Fruit fly (Drosophila melanogaster) whole organism, embryonic: Measurements from ENCODE around the gene CG5861.
A peak's percentile ranks its signal among the peaks of the same experiment; 100 is the strongest.

Experiments used
- Aef1 ChIP-seq: fragments of 200-800 bp; sonication (Bioruptor generic); IDR thresholded peaks from 3 replicates; pipeline ENCODE4 v1.3.6; 2022; ENCODE audit warnings: missing biosample characterization, missing genetic modification characterization
- Atf6 ChIP-seq: fragments of 200-800 bp; sonication (Bioruptor generic); IDR thresholded peaks from 2 replicates; pipeline ENCODE4 v1.3.6; 2022; ENCODE audit warnings: missing biosample characterization, missing genetic modification characterization
- BtbVII ChIP-seq: fragments of 200-800 bp; sonication (Bioruptor generic); optimal IDR thresholded peaks from 3 replicates; lab custom pipeline; 2017; ENCODE audit warnings: missing biosample characterization, mild to moderate bottlenecking, missing genetic modification characterization
- CG10209 ChIP-seq: fragments of 200-800 bp; sonication (Bioruptor generic); optimal IDR thresholded peaks from 3 replicates; lab custom pipeline; 2017; ENCODE audit warnings: missing biosample characterization, mild to moderate bottlenecking, missing genetic modification characterization, missing genetic modification reagents
- CG10366 ChIP-seq: fragments of 200-800 bp; sonication (Bioruptor generic); IDR thresholded peaks from 2 replicates; pipeline ENCODE4 v1.3.6; 2022; ENCODE audit warnings: missing biosample characterization, missing genetic modification characterization
- CG12299 ChIP-seq: fragments of 200-800 bp; sonication (Bioruptor generic); optimal IDR thresholded peaks from 2 replicates; lab custom pipeline; 2018; ENCODE audit warnings: missing biosample characterization, mild to moderate bottlenecking, missing genetic modification characterization
- CG13287 ChIP-seq: fragments of 200-800 bp; sonication (Bioruptor generic); IDR thresholded peaks from 2 replicates; pipeline ENCODE4 v1.3.6; 2022; ENCODE audit warnings: missing biosample characterization, missing genetic modification characterization; ENCODE audit not compliant: partially characterized antibody
- CG13624 ChIP-seq: fragments of 200-800 bp; sonication (Bioruptor generic); optimal IDR thresholded peaks from 2 replicates; lab custom pipeline; 2016; ENCODE audit warnings: missing biosample characterization, missing genetic modification characterization
- CG14965 ChIP-seq: fragments of 200-800 bp; sonication (Bioruptor generic); optimal IDR thresholded peaks from 2 replicates; lab custom pipeline; 2016; ENCODE audit warnings: missing biosample characterization, missing genetic modification characterization, borderline replicate concordance
- CG17186 ChIP-seq: fragments of 200-800 bp; sonication (Bioruptor generic); optimal IDR thresholded peaks from 3 replicates; lab custom pipeline; 2017; ENCODE audit warnings: missing biosample characterization, missing genetic modification reagents, missing genetic modification characterization
- CG17912 ChIP-seq: fragments of 200-800 bp; sonication (Bioruptor generic); optimal IDR thresholded peaks from 2 replicates; lab custom pipeline; 2018; ENCODE audit warnings: missing biosample characterization, mild to moderate bottlenecking, missing genetic modification characterization
- CG18619 ChIP-seq: fragments of 200-800 bp; sonication (Bioruptor generic); optimal IDR thresholded peaks from 3 replicates; lab custom pipeline; 2017; ENCODE audit warnings: missing biosample characterization, mild to moderate bottlenecking, missing genetic modification characterization
- CG3065 ChIP-seq: fragments of 200-800 bp; sonication (Bioruptor generic); optimal IDR thresholded peaks from 2 replicates; lab custom pipeline; 2016; ENCODE audit warnings: missing biosample characterization, missing genetic modification characterization
- CG3407 ChIP-seq: fragments of 200-800 bp; sonication (Bioruptor generic); optimal IDR thresholded peaks from 2 replicates; lab custom pipeline; 2018; ENCODE audit warnings: missing biosample characterization, mild to moderate bottlenecking, missing genetic modification characterization
- CG34422 ChIP-seq: fragments of 200-800 bp; sonication (Bioruptor generic); IDR thresholded peaks from 3 replicates; pipeline ENCODE4 v1.3.6; 2022; ENCODE audit warnings: missing biosample characterization, missing genetic modification characterization
- CG3838 ChIP-seq: fragments of 200-800 bp; sonication (Bioruptor generic); optimal IDR thresholded peaks from 3 replicates; lab custom pipeline; 2016; ENCODE audit warnings: missing biosample characterization, missing genetic modification characterization
- CG4617 ChIP-seq: fragments of 200-800 bp; sonication (Bioruptor generic); optimal IDR thresholded peaks from 3 replicates; lab custom pipeline; 2016; ENCODE audit warnings: missing biosample characterization, missing genetic modification characterization, borderline replicate concordance
- CG5180 ChIP-seq: fragments of 200-800 bp; sonication (Bioruptor generic); optimal IDR thresholded peaks from 3 replicates; lab custom pipeline; 2017; ENCODE audit warnings: missing biosample characterization, missing genetic modification characterization, mild to moderate bottlenecking, moderate library complexity, missing genetic modification reagents
- CG7786 ChIP-seq: fragments of 200-800 bp; sonication (Bioruptor generic); optimal IDR thresholded peaks from 2 replicates; lab custom pipeline; 2016; ENCODE audit warnings: missing biosample characterization, missing genetic modification characterization
- CG8388 ChIP-seq: fragments of 200-800 bp; sonication (Bioruptor generic); optimal IDR thresholded peaks from 2 replicates; lab custom pipeline; 2019; ENCODE audit warnings: missing biosample characterization, mild to moderate bottlenecking, missing genetic modification characterization, moderate library complexity
- CG9437 ChIP-seq: fragments of 200-800 bp; sonication (Bioruptor generic); optimal IDR thresholded peaks from 2 replicates; lab custom pipeline; 2018; ENCODE audit warnings: missing biosample characterization, mild to moderate bottlenecking, missing genetic modification characterization
- CG9817 ChIP-seq: fragments of 200-800 bp; sonication (Bioruptor generic); optimal IDR thresholded peaks from 2 replicates; lab custom pipeline; 2018; ENCODE audit warnings: missing biosample characterization, mild to moderate bottlenecking, missing genetic modification characterization, moderate library complexity
- CkIIα-i1 ChIP-seq: fragments of 200-800 bp; sonication (Bioruptor generic); IDR thresholded peaks from 2 replicates; pipeline ENCODE4 v1.3.6; 2022; ENCODE audit warnings: missing biosample characterization, missing genetic modification characterization
- Dad ChIP-seq: fragments of 200-800 bp; sonication (Bioruptor generic); optimal IDR thresholded peaks from 3 replicates; lab custom pipeline; 2016; ENCODE audit warnings: missing biosample characterization, missing genetic modification characterization
- Dref ChIP-seq: fragments of 200-800 bp; sonication (Bioruptor generic); IDR thresholded peaks from 2 replicates; pipeline ENCODE4 v1.3.6; 2022; ENCODE audit warnings: missing biosample characterization, missing genetic modification characterization
- Drgx ChIP-seq: fragments of 200-800 bp; sonication (Bioruptor generic); IDR thresholded peaks from 2 replicates; pipeline ENCODE4 v1.3.6; 2022; ENCODE audit warnings: missing biosample characterization, missing genetic modification characterization
- Lhr ChIP-seq: fragments of 200-800 bp; sonication (Bioruptor generic); optimal IDR thresholded peaks from 3 replicates; lab custom pipeline; 2017; ENCODE audit warnings: mild to moderate bottlenecking, missing biosample characterization, missing genetic modification reagents, missing genetic modification characterization
- MBD-R2 ChIP-seq: fragments of 200-800 bp; sonication (Bioruptor generic); IDR thresholded peaks from 2 replicates; pipeline ENCODE4 v1.3.6; 2022; ENCODE audit warnings: missing biosample characterization, missing genetic modification characterization
- Mad ChIP-seq: fragments of 200-800 bp; sonication (Bioruptor generic); optimal IDR thresholded peaks from 2 replicates; lab custom pipeline; 2016; ENCODE audit warnings: missing biosample characterization, missing genetic modification characterization
- NfI ChIP-seq: fragments of 200-800 bp; sonication (Bioruptor generic); optimal IDR thresholded peaks from 3 replicates; lab custom pipeline; 2018; ENCODE audit warnings: missing biosample characterization, mild to moderate bottlenecking, missing genetic modification characterization, moderate library complexity
- Ptx1 ChIP-seq: fragments of 200-800 bp; sonication (Bioruptor generic); IDR thresholded peaks from 2 replicates; pipeline ENCODE4 v1.3.6; 2022; ENCODE audit warnings: missing biosample characterization, missing genetic modification characterization
- Sox100B ChIP-seq: fragments of 200-800 bp; sonication (Bioruptor generic); optimal IDR thresholded peaks from 3 replicates; lab custom pipeline; 2018; ENCODE audit warnings: missing biosample characterization, mild to moderate bottlenecking, missing genetic modification characterization
- YL-1 ChIP-seq: fragments of 200-800 bp; sonication (Bioruptor generic); optimal IDR thresholded peaks from 3 replicates; lab custom pipeline; 2017; ENCODE audit warnings: missing biosample characterization, mild to moderate bottlenecking, missing genetic modification characterization
- al ChIP-seq: fragments of 200-800 bp; sonication (Bioruptor generic); IDR thresholded peaks from 2 replicates; pipeline ENCODE4 v1.3.6; 2022; ENCODE audit warnings: missing biosample characterization, missing genetic modification characterization
- aop ChIP-seq: fragments of 200-800 bp; sonication (Bioruptor generic); IDR thresholded peaks from 2 replicates; pipeline ENCODE4 v1.3.6; 2022; ENCODE audit warnings: missing biosample characterization, missing genetic modification characterization
- bowl ChIP-seq: fragments of 200-800 bp; sonication (Bioruptor generic); IDR thresholded peaks from 2 replicates; pipeline ENCODE4 v1.3.6; 2022; ENCODE audit warnings: missing biosample characterization, missing genetic modification characterization
- chif ChIP-seq, 2 experiments: fragments of 200-800 bp; sonication (Bioruptor generic); optimal IDR thresholded peaks; 3 replicates each; lab custom pipeline; 2016; ENCODE audit warnings: missing biosample characterization in 2 of 2, missing genetic modification characterization in 2 of 2
- chn ChIP-seq: fragments of 200-800 bp; sonication (Bioruptor generic); optimal IDR thresholded peaks from 2 replicates; lab custom pipeline; 2016; ENCODE audit warnings: missing biosample characterization, missing genetic modification characterization
- en ChIP-seq: fragments of 200-800 bp; sonication (Bioruptor generic); optimal IDR thresholded peaks from 2 replicates; lab custom pipeline; 2016; ENCODE audit warnings: missing biosample characterization, missing genetic modification characterization
- esg ChIP-seq: fragments of 200-800 bp; sonication (Bioruptor generic); conservative IDR thresholded peaks from 2 replicates; pipeline ENCODE4 v1.3.6; 2022; ENCODE audit warnings: missing biosample characterization, missing genetic modification characterization
- fd102C ChIP-seq: fragments of 200-800 bp; sonication (Bioruptor generic); optimal IDR thresholded peaks from 2 replicates; lab custom pipeline; 2018; ENCODE audit warnings: missing biosample characterization, mild to moderate bottlenecking, missing genetic modification characterization, moderate library complexity
- hbn ChIP-seq: fragments of 200-800 bp; sonication (Bioruptor generic); IDR thresholded peaks from 2 replicates; pipeline ENCODE4 v1.3.6; 2022; ENCODE audit warnings: missing biosample characterization, missing genetic modification characterization; ENCODE audit not compliant: partially characterized antibody
- jumu ChIP-seq: fragments of 200-800 bp; sonication (Bioruptor generic); optimal IDR thresholded peaks from 3 replicates; lab custom pipeline; 2016; ENCODE audit warnings: missing biosample characterization, missing genetic modification characterization
- kay ChIP-seq: fragments of 200-800 bp; sonication (Bioruptor generic); optimal IDR thresholded peaks from 2 replicates; lab custom pipeline; 2016; ENCODE audit warnings: missing biosample characterization, missing genetic modification characterization
- nom ChIP-seq: fragments of 200-800 bp; sonication (Bioruptor generic); optimal IDR thresholded peaks from 2 replicates; lab custom pipeline; 2017; ENCODE audit warnings: missing biosample characterization, missing genetic modification characterization, mild to moderate bottlenecking, moderate library complexity, missing genetic modification reagents
- sisA ChIP-seq: fragments of 200-800 bp; sonication (Bioruptor generic); IDR thresholded peaks from 2 replicates; pipeline ENCODE4 v1.3.6; 2022; ENCODE audit warnings: missing biosample characterization, missing genetic modification characterization
- slbo ChIP-seq: fragments of 200-800 bp; sonication (Bioruptor generic); IDR thresholded peaks from 2 replicates; pipeline ENCODE4 v1.3.6; 2022; ENCODE audit warnings: missing biosample characterization, missing genetic modification characterization
- tup ChIP-seq: fragments of 200-800 bp; sonication (Bioruptor generic); optimal IDR thresholded peaks from 2 replicates; lab custom pipeline; 2016; ENCODE audit warnings: missing biosample characterization, mild to moderate bottlenecking, missing genetic modification characterization, moderate library complexity
- twi ChIP-seq: fragments of 200-800 bp; optimal IDR thresholded peaks from 2 replicates; lab custom pipeline; 2019; ENCODE audit warnings: missing biosample characterization, mild to moderate bottlenecking, missing genetic modification characterization, moderate library complexity
- wdn ChIP-seq: fragments of 200-800 bp; sonication (Bioruptor generic); IDR thresholded peaks from 2 replicates; pipeline ENCODE4 v1.3.6; 2022; ENCODE audit warnings: missing biosample characterization, missing genetic modification characterization

Gene CG5861

DNA sequence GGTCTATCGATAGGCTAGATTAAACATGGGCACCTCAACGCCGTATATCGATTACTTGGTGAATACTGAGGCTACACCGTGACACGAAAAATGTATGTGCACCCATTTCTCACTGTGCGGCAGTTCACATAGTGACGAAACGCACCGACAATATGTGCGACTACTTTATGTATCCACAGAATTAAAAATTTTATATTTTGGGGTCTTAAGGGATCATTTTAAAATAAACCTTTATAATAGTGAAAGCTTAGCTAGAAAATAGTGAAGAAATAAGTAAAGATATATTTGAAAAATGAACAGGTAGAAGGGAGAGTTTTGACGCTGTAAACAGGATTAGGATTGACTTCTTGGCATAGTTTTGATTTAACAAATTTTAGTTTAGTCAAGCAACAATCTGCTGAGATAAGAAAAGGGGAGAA, 22.0 kb upstream of the CG5861 start, which contains the start of gene mRpL4 (continued):
- peak; percentile 25 for TF ChIP-seq twi (tag; lab: Kevin White, UChicago)
- peak; percentile 30 for TF ChIP-seq Sox100B (GFP tag; lab: Kevin White, UChicago)
- TF ChIP-seq esg (GFP tag; lab: Robert Waterston, UW) = peak; percentile 31; the same call in 1 of the 2 replicates
- no peak for TF ChIP-seq tup (GFP tag; lab: Kevin White, UChicago)
- peak; percentile 80 for TF ChIP-seq chn (GFP tag; lab: Kevin White, UChicago)
- no peak for TF ChIP-seq CG18619
- TF ChIP-seq Aef1 (GFP tag; lab: Robert Waterston, UW) = peak; percentile 57; the same call in 2 of the 3 replicates
- TF ChIP-seq NfI (GFP tag; lab: Kevin White, UChicago) = peak; percentile 69
- peak; percentile 99 for TF ChIP-seq hbn (GFP tag; lab: Robert Waterston, UW)
- TF ChIP-seq CG10366 = 0 out of 2 replicates have a peak, but pooled peaks have one; percentile 50
- peak; percentile 42; the same call in 1 of the 2 replicates for TF ChIP-seq Atf6

DNA sequence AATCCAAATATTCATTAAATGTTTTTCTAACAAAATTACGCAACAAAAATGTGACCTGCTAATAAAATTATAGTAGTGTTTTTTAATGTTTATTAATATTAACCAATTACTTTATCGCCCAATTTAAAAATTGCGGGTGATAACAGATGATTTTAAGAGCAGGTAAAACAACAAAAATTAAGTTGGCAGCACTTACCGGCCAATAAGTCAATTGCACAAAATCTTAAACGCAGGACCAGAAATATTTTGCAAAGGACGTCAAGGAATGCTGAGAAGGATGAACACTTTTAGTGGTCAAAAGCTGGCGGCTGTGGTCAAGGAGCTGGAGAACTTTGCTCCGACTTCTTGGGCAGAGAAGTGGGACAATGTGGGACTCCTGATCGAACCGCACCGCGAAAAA, 19.8 kb upstream of the CG5861 start, which contains the start of gene CG4278:
Gene CG4278 (plus strand): TSS at position 178 of the 400 bp plus-strand sequence.
- TF ChIP-seq aop (GFP tag; lab: Robert Waterston, UW) (no peak), nom (GFP tag; lab: Kevin White, UChicago) (no peak), CG8388 (GFP tag; lab: Kevin White, UChicago) (no peak), al (no peak), Mad (no peak), CG3407 (GFP tag; lab: Kevin White, UChicago) (no peak), CG17912 (GFP tag; lab: Kevin White, UChicago) (no peak), slbo (GFP tag; lab: Robert Waterston, UW) (no peak), CG14965 (GFP tag; lab: Kevin White, UChicago) (no peak), CG3065 (no peak), CG9437 (GFP tag; lab: Kevin White, UChicago) (no peak), sisA (GFP tag; lab: Robert Waterston, UW) (no peak), CG9817 (tag; lab: Kevin White, UChicago) (no peak), Dad (GFP tag; lab: Kevin White, UChicago) (no peak), CG5180 (GFP tag; lab: Kevin White, UChicago) (no peak), Lhr (GFP tag; lab: Kevin White, UChicago) (no peak), CG3838 (GFP tag; lab: Kevin White, UChicago) (no peak), CG13287 (GFP tag; lab: Robert Waterston, UW) (no peak), CG34422 (no peak), CG17186 (GFP tag; lab: Kevin White, UChicago) (peak; percentile 2), bowl (GFP tag; lab: Robert Waterston, UW) (no peak), MBD-R2 (GFP tag; lab: Robert Waterston, UW) (peak; percentile 81), CkIIα-i1 (GFP tag; lab: Robert Waterston, UW) (no peak), YL-1 (GFP tag; lab: Kevin White, UChicago) (no peak), CG7786 (GFP tag; lab: Kevin White, UChicago) (no peak), Dref (GFP tag; lab: Robert Waterston, UW) (no peak), en (no peak), CG10209 (no peak), BtbVII (GFP tag; lab: Kevin White, UChicago) (no peak), CG13624 (GFP tag; lab: Kevin White, UChicago) (no peak), wdn (GFP tag; lab: Robert Waterston, UW) (no peak), kay (no peak), chif (GFP tag; optimal IDR thresholded peaks at IDR 0.05; lab: Kevin White, UChicago) (no peak), Drgx (GFP tag; lab: Robert Waterston, UW) (no peak), CG4617 (no peak), hbn (GFP tag; lab: Robert Waterston, UW) (no peak), fd102C (GFP tag; lab: Kevin White, UChicago) (no peak), Ptx1 (GFP tag; lab: Robert Waterston, UW) (no peak), jumu (GFP tag; lab: Kevin White, UChicago) (no peak), CG12299 (tag; lab: Kevin White, UChicago) (no peak)
